Fruit fly (Drosophila melanogaster): ENCODE results near the gene eIF4E1.

Gene eIF4E1

DNA sequence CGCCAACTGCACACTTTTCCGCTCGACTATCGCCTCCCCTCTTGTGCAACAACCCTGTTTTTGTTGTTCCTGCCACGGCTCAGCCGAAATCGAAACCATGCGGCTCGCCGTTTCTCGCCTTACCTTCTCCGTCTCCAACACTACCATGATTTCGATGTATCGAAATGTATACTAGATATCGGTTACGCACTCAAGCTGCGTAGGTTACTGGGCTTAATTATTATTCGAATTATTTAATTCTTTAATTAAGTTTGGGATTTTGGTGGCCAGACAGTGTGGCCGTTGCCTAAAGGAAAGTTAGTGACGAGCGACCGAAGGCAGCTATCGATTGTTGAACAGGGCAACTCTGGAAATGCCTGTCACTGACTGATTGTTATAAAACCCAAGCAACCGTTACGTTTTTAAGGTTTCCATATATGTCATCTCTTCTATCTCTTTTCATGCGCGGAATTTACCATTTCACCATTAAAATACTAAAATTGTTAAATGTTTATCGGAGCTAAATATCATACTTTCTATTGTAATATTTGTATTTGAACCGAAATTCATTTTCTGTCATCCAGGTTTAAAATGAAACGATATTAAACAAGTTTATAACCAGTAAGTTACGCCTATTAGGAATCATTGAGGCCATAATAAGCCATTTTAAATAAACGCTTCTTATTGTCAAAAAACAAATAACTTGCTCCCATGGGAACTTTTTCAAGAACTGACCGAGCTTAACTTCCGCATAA lies at the start of gene eIF4E1 (continued):
- TF ChIP-seq zen2 (GFP tag; IDR thresholded peaks at IDR 0.05; ENCODE audit: partially characterized antibody) (peak; percentile 57; the same call in 2 of the 3 replicates), CG1792 (GFP tag; optimal IDR thresholded peaks at IDR 0.05) (peak; percentile 28), Ravus (GFP tag; IDR thresholded peaks at IDR 0.05) (no peak), CG6791 (GFP tag; IDR thresholded peaks at IDR 0.05; ENCODE audit: partially characterized antibody) (peak; percentile 73), sug (tag; optimal IDR thresholded peaks at IDR 0.05) (peak; percentile 14), CG1647 (GFP tag; optimal IDR thresholded peaks at IDR 0.05) (no peak), unc-4 (GFP tag; IDR thresholded peaks at IDR 0.05; ENCODE audit: partially characterized antibody) (peak; percentile 74), Mrtf (GFP tag; IDR thresholded peaks at IDR 0.05) (no peak), tna (GFP tag; IDR thresholded peaks at IDR 0.05; ENCODE audit: partially characterized antibody) (no peak), amos (GFP tag; IDR thresholded peaks at IDR 0.05; ENCODE audit: partially characterized antibody) (peak; percentile 86), Hsf (GFP tag; optimal IDR thresholded peaks at IDR 0.05) (peak; percentile 13), pho (GFP tag; optimal IDR thresholded peaks at IDR 0.05) (no peak), MBD-R2 (GFP tag; IDR thresholded peaks at IDR 0.05) (peak; percentile 78), CG3407 (GFP tag; optimal IDR thresholded peaks at IDR 0.05) (no peak), CG30020 (tag; optimal IDR thresholded peaks at IDR 0.05) (peak; percentile 14), YL-1 (GFP tag; optimal IDR thresholded peaks at IDR 0.05) (peak; percentile 61), CG4360 (GFP tag; IDR thresholded peaks at IDR 0.05) (peak; percentile 52; the same call in 1 of the 2 replicates), CG7271 (tag; optimal IDR thresholded peaks at IDR 0.05) (no peak), gro (GFP tag; optimal IDR thresholded peaks at IDR 0.05) (peak; percentile 32), tin (GFP tag; optimal IDR thresholded peaks at IDR 0.05) (no peak), CG10979 (tag; optimal IDR thresholded peaks at IDR 0.05) (no peak), Dip2 (GFP tag; IDR thresholded peaks at IDR 0.05) (no peak), Sox102F (GFP tag; optimal IDR thresholded peaks at IDR 0.05) (no peak), CG6813 (GFP tag; optimal IDR thresholded peaks at IDR 0.05) (no peak), wek (GFP tag; optimal IDR thresholded peaks at IDR 0.05) (no peak), sens-2 (GFP tag; IDR thresholded peaks at IDR 0.05) (no peak), CG12391 (tag; optimal IDR thresholded peaks at IDR 0.05) (peak; percentile 38), CG31365 (tag; optimal IDR thresholded peaks at IDR 0.05) (no peak), H15 (GFP tag; IDR thresholded peaks at IDR 0.05) (no peak), CG8924 (tag; optimal IDR thresholded peaks at IDR 0.05) (no peak), Atf-2 (GFP tag; optimal IDR thresholded peaks at IDR 0.05) (no peak), CG17186 (GFP tag; optimal IDR thresholded peaks at IDR 0.05) (peak; percentile 52), Oli (tag; optimal IDR thresholded peaks at IDR 0.05) (no peak), klu (GFP tag; IDR thresholded peaks at IDR 0.05) (0 out of 2 replicates have a peak, but pooled peaks have one; percentile 14), mirr (GFP tag; optimal IDR thresholded peaks at IDR 0.05) (no peak), CG17829 (tag; optimal IDR thresholded peaks at IDR 0.05) (peak; percentile 73), gsb-n (tag; optimal IDR thresholded peaks at IDR 0.05) (no peak), dan (GFP tag; IDR thresholded peaks at IDR 0.05) (no peak), vnd (GFP tag; IDR thresholded peaks at IDR 0.05; ENCODE audit: partially characterized antibody) (peak; percentile 74; the same call in 2 of the 3 replicates), CG42726 (GFP tag; IDR thresholded peaks at IDR 0.05; ENCODE audit: partially characterized antibody) (peak; percentile 80), seq (GFP tag; IDR thresholded peaks at IDR 0.05) (no peak), CG13624 (GFP tag; optimal IDR thresholded peaks at IDR 0.05) (peak; percentile 40), D19B (GFP tag; optimal IDR thresholded peaks at IDR 0.05) (no peak), CG18619 (GFP tag; optimal IDR thresholded peaks at IDR 0.05) (no peak), CG17802 (tag; optimal IDR thresholded peaks at IDR 0.05) (no peak), ase (GFP tag; IDR thresholded peaks at IDR 0.05) (no peak; the same call in 2 of the 3 replicates), tup (GFP tag; optimal IDR thresholded peaks at IDR 0.05) (no peak), chm (GFP tag; IDR thresholded peaks at IDR 0.05) (no peak), CG4854 (GFP tag; optimal IDR thresholded peaks at IDR 0.05) (no peak)
